Fruit fly (Drosophila melanogaster) whole organism, wandering third instar larva: ENCODE measurements around the gene CG14722.

ENCODE experiments used
- Abd-B ChIP-seq: fragments of >200 bp; optimal IDR thresholded peaks from 2 replicates; lab custom pipeline; 2017; ENCODE audit warnings: missing biosample characterization, missing genetic modification characterization
- CG9705 ChIP-seq: fragments of 200-800 bp; sonication (Bioruptor generic); optimal IDR thresholded peaks from 2 replicates; lab custom pipeline; 2018; ENCODE audit warnings: missing biosample characterization, mild to moderate bottlenecking, missing genetic modification characterization
- CrebA ChIP-seq: fragments of 200-800 bp; sonication (Bioruptor generic); optimal IDR thresholded peaks from 2 replicates; lab custom pipeline; 2016; ENCODE audit warnings: missing biosample characterization, mild to moderate bottlenecking, missing genetic modification characterization, borderline replicate concordance
- Dfd ChIP-seq: fragments of >200 bp; optimal IDR thresholded peaks from 2 replicates; lab custom pipeline; 2017; ENCODE audit warnings: missing biosample characterization, missing genetic modification characterization
- Dif ChIP-seq: fragments of 200-275, 200-300 bp; sonication (Bioruptor generic); optimal IDR thresholded peaks from 2 replicates; lab custom pipeline; 2018; ENCODE audit warnings: missing biosample characterization, missing genetic modification characterization; ENCODE audit not compliant: partially characterized antibody
- GATAd ChIP-seq: sonication (Bioruptor generic); optimal IDR thresholded peaks from 2 replicates; lab custom pipeline; 2016; ENCODE audit warnings: missing biosample characterization, missing genetic modification characterization
- HLH106 ChIP-seq: fragments of 200-800 bp; optimal IDR thresholded peaks from 3 replicates; lab custom pipeline; 2019; ENCODE audit warnings: missing biosample characterization, mild to moderate bottlenecking, missing genetic modification characterization, moderate library complexity
- Hnf4 ChIP-seq: fragments of 200-800 bp; sonication (Bioruptor generic); optimal IDR thresholded peaks from 2 replicates; lab custom pipeline; 2016; ENCODE audit warnings: missing biosample characterization, mild to moderate bottlenecking, missing genetic modification characterization
- Hr78 ChIP-seq: fragments of >200 bp; optimal IDR thresholded peaks from 2 replicates; lab custom pipeline; 2017; ENCODE audit warnings: missing biosample characterization, missing genetic modification characterization
- Hr83 ChIP-seq: fragments of 200-300 bp; sonication (Bioruptor generic); optimal IDR thresholded peaks from 2 replicates; lab custom pipeline; 2016; ENCODE audit warnings: missing biosample characterization, mild to moderate bottlenecking, missing genetic modification characterization, moderate library complexity; ENCODE audit not compliant: poor library complexity, severe bottlenecking
- Jra ChIP-seq: sonication (Bioruptor generic); optimal IDR thresholded peaks from 2 replicates; lab custom pipeline; 2016; ENCODE audit warnings: missing biosample characterization, missing genetic modification characterization
- Mio ChIP-seq: sonication (Bioruptor generic); optimal IDR thresholded peaks from 2 replicates; lab custom pipeline; 2016; ENCODE audit warnings: missing biosample characterization, missing genetic modification characterization
- Myc ChIP-seq: fragments of >200 bp; optimal IDR thresholded peaks from 2 replicates; lab custom pipeline; 2017
- N ChIP-seq: fragments of >200 bp; optimal IDR thresholded peaks from 2 replicates; lab custom pipeline; 2018; ENCODE audit warnings: missing biosample characterization, missing external identifiers, missing genetic modification characterization
- OdsH ChIP-seq: fragments of 200-800 bp; sonication (Bioruptor generic); optimal IDR thresholded peaks from 2 replicates; lab custom pipeline; 2016; ENCODE audit warnings: missing biosample characterization, mild to moderate bottlenecking, missing genetic modification characterization
- Rel ChIP-seq, 2 experiments: fragments of 200-800 bp; sonication (Bioruptor generic) in 1 of 2; optimal IDR thresholded peaks; 2 replicates in 1 of 2; 3 replicates in 1 of 2; lab custom pipeline; 2016 to 2019; ENCODE audit warnings: mild to moderate bottlenecking in 2 of 2, missing biosample characterization in 2 of 2, missing genetic modification characterization in 2 of 2, moderate library complexity in 1 of 2
- Sp1 ChIP-seq: fragments of 200-800 bp; sonication (Bioruptor generic); optimal IDR thresholded peaks from 3 replicates; lab custom pipeline; 2019; ENCODE audit warnings: missing biosample characterization, mild to moderate bottlenecking, missing genetic modification characterization, moderate library complexity
- Vsx2 ChIP-seq: fragments of 200-300, 225-300 bp; sonication (Bioruptor generic); optimal IDR thresholded peaks from 2 replicates; lab custom pipeline; 2018; ENCODE audit warnings: missing biosample characterization, missing genetic modification characterization; ENCODE audit not compliant: partially characterized antibody
- br ChIP-seq: fragments of 200-800 bp; sonication (Bioruptor generic); optimal IDR thresholded peaks from 2 replicates; lab custom pipeline; 2016; ENCODE audit warnings: missing biosample characterization, missing genetic modification characterization
- dl ChIP-seq, 2 experiments: fragments of 175-275, 200-275 bp in 1 of 2; fragments of 200-275 bp in 1 of 2; sonication (Bioruptor generic); optimal IDR thresholded peaks; lab custom pipeline; 2018; ENCODE audit warnings: mild to moderate bottlenecking in 2 of 2, missing biosample characterization in 2 of 2, missing genetic modification characterization in 2 of 2, moderate library complexity in 2 of 2; ENCODE audit not compliant: partially characterized antibody in 2 of 2, insufficient read depth in 1 of 2
- dmrt93B ChIP-seq: fragments of 200-800 bp; sonication (Bioruptor generic); optimal IDR thresholded peaks from 2 replicates; lab custom pipeline; 2018; ENCODE audit warnings: missing biosample characterization, mild to moderate bottlenecking, missing genetic modification characterization
- dsf ChIP-seq: sonication (Bioruptor generic); optimal IDR thresholded peaks from 2 replicates; lab custom pipeline; 2016; ENCODE audit warnings: missing biosample characterization, missing genetic modification characterization, borderline replicate concordance
- ey ChIP-seq: fragments of 200-800 bp; sonication (Bioruptor generic); optimal IDR thresholded peaks from 2 replicates; lab custom pipeline; 2016; ENCODE audit warnings: missing biosample characterization, missing genetic modification characterization
- foxo ChIP-seq, 2 experiments: fragments of 200-800 bp; sonication (Bioruptor generic); optimal IDR thresholded peaks; 2 replicates in 1 of 2; 3 replicates in 1 of 2; lab custom pipeline; 2016 to 2017; ENCODE audit warnings: missing biosample characterization in 2 of 2, missing genetic modification characterization in 2 of 2
- fru ChIP-seq: fragments of 200-800 bp; sonication (Bioruptor generic); optimal IDR thresholded peaks from 3 replicates; lab custom pipeline; 2016; ENCODE audit warnings: missing biosample characterization, mild to moderate bottlenecking, missing genetic modification characterization
- h ChIP-seq: fragments of 200-800 bp; sonication (Bioruptor generic); optimal IDR thresholded peaks from 3 replicates; lab custom pipeline; 2016; ENCODE audit warnings: missing biosample characterization, mild to moderate bottlenecking, missing genetic modification characterization
- jim ChIP-seq: fragments of 175-275, 200-325 bp; sonication (Bioruptor generic); optimal IDR thresholded peaks from 2 replicates; lab custom pipeline; 2016; ENCODE audit warnings: missing biosample characterization, mild to moderate bottlenecking, missing genetic modification characterization
- lola ChIP-seq: fragments of >200 bp; optimal IDR thresholded peaks from 2 replicates; lab custom pipeline; 2017; ENCODE audit warnings: missing biosample characterization, missing genetic modification characterization
- pan ChIP-seq: fragments of >200 bp; optimal IDR thresholded peaks from 2 replicates; lab custom pipeline; 2017
- psq ChIP-seq: fragments of 200-800 bp; sonication (Bioruptor generic); optimal IDR thresholded peaks from 3 replicates; lab custom pipeline; 2017; ENCODE audit warnings: missing biosample characterization, mild to moderate bottlenecking, missing genetic modification characterization, moderate library complexity
- rgr ChIP-seq: fragments of 200-800 bp; sonication (Bioruptor generic); optimal IDR thresholded peaks from 3 replicates; lab custom pipeline; 2016; ENCODE audit warnings: missing biosample characterization, mild to moderate bottlenecking, missing genetic modification characterization
- sage ChIP-seq: fragments of 200-800 bp; sonication (Bioruptor generic); optimal IDR thresholded peaks from 2 replicates; lab custom pipeline; 2016; ENCODE audit warnings: missing biosample characterization, mild to moderate bottlenecking, missing genetic modification characterization
- tai ChIP-seq: sonication (Bioruptor generic); optimal IDR thresholded peaks from 2 replicates; lab custom pipeline; 2016; ENCODE audit warnings: missing biosample characterization, missing genetic modification characterization
- usp ChIP-seq: fragments of >200 bp; optimal IDR thresholded peaks from 2 replicates; lab custom pipeline; 2017; ENCODE audit warnings: missing biosample characterization, missing genetic modification characterization
- woc ChIP-seq: sonication (Bioruptor generic); optimal IDR thresholded peaks from 2 replicates; lab custom pipeline; 2016; ENCODE audit warnings: missing biosample characterization, mild to moderate bottlenecking, missing genetic modification characterization

CG14722 gene

dm6 chr3R:11770733-11771132, 29.0 kb downstream of the CG14722 start:
- TF ChIP-seq Abd-B (GFP tag; lab: Kevin White, UChicago) (no peak), HLH106 (no peak), CG9705 (no peak), rgr (no peak), Hr78 (GFP tag; lab: Kevin White, UChicago) (no peak), fru (no peak), dmrt93B (GFP tag; lab: Kevin White, UChicago) (no peak), pan (no peak), Mio (GFP tag; lab: Kevin White, UChicago) (no peak), dl (GFP tag; optimal IDR thresholded peaks at IDR 0.05; lab: Kevin White, UChicago; ENCODE audit: insufficient read depth in 1 of 2, partially characterized antibody in 2 of 2) (no peak), Jra (GFP tag; lab: Kevin White, UChicago) (no peak)

DNA sequence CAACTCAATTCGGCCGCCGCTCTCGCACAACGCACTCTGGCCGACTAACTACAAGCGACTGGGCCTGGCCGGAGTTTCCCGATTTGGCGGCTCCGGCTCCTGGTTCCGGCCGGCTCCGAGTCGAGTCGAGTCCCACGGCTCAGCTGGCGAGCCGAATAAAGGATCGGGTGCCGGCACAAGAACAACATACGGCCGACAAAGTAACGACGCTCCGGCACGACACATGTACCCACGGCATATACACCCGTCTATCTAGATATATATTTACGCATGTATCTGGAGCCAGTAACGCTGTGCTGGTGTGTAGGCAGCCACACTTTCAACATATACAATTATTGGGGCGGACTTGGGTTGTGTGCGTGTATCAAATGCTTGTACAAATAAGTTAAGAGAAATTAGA, 29.8 kb downstream of the CG14722 start:
- TF ChIP-seq h (GFP tag; lab: Kevin White, UChicago) = no peak
- no peak for TF ChIP-seq Hr78 (GFP tag; lab: Kevin White, UChicago)
- TF ChIP-seq dmrt93B (GFP tag; lab: Kevin White, UChicago) = no peak
- TF ChIP-seq Hnf4 (GFP tag; lab: Kevin White, UChicago) = no peak
- TF ChIP-seq fru = no peak
- no peak for TF ChIP-seq Abd-B (GFP tag; lab: Kevin White, UChicago)
- no peak for TF ChIP-seq tai (GFP tag; lab: Kevin White, UChicago)
- TF ChIP-seq lola (GFP tag; lab: Kevin White, UChicago) = no peak
- TF ChIP-seq jim (GFP tag; lab: Kevin White, UChicago) = no peak
- TF ChIP-seq Dfd (GFP tag; lab: Kevin White, UChicago) = no peak
- TF ChIP-seq Sp1 = no peak

DNA sequence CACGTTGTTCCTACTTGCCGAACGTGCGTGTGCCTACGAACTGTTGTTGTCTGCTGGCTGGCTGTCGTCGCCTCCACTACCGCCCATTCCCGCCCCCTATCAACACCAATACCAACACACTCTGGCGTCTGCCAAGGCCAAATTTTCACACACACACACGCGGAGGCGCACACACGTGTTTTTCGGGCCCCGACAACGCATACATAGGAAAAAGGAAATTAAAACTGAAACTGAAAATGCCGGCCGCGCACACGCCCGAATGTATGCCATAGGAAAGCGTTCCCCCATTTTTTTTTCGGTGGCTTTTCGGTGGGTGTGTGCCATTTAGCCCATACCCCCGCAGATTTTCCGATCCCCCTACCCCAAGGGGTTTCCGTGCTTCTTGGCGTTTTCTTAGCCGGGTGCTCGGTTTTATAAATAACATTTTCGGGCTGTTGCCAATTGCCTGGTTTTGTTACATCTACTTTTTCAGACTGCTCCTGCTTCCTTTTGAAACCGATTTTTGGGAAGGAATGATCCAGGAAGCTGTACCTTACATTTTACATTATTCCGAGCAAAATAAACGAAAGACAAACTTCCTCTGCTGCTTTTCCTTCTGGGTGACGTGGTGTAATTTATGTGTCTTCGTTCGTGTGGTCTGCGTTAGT, 30.6 kb downstream of the CG14722 start:
- TF ChIP-seq Rel (GFP tag; optimal IDR thresholded peaks at IDR 0.05; lab: Kevin White, UChicago) (no peak), Rel (tag; optimal IDR thresholded peaks at IDR 0.05; lab: Kevin White, UChicago) (no peak), Hr78 (GFP tag; lab: Kevin White, UChicago) (no peak), pan (no peak), h (GFP tag; lab: Kevin White, UChicago) (no peak), Mio (GFP tag; lab: Kevin White, UChicago) (no peak), GATAd (GFP tag; lab: Kevin White, UChicago) (no peak), psq (GFP tag; lab: Kevin White, UChicago) (no peak), N (GFP tag; lab: Kevin White, UChicago) (no peak)

- no peak for TF ChIP-seq dsf (GFP tag; lab: Kevin White, UChicago)
- TF ChIP-seq CG9705 = no peak
- TF ChIP-seq dl (GFP tag; optimal IDR thresholded peaks at IDR 0.05; lab: Kevin White, UChicago; ENCODE audit: insufficient read depth in 1 of 2, partially characterized antibody in 2 of 2) = peak; percentile 37 to 56
- no peak for TF ChIP-seq Dfd (GFP tag; lab: Kevin White, UChicago)
- TF ChIP-seq Vsx2 (GFP tag; lab: Kevin White, UChicago) = peak; percentile 9
- TF ChIP-seq Dif = peak; percentile 5
- TF ChIP-seq Abd-B (GFP tag; lab: Kevin White, UChicago) = no peak
- TF ChIP-seq, all 38 proteins: peak for 3
Observed at dm6 chr3R:11773325-11773998, 31.8 kb downstream of the CG14722 start.

- TF ChIP-seq CrebA (GFP tag; lab: Kevin White, UChicago) = no peak
- TF ChIP-seq N (GFP tag; lab: Kevin White, UChicago) = no peak
- peak; percentile 70 for TF ChIP-seq Sp1
- no peak for TF ChIP-seq Rel (GFP tag; optimal IDR thresholded peaks at IDR 0.05; lab: Kevin White, UChicago)
- TF ChIP-seq Rel (tag; optimal IDR thresholded peaks at IDR 0.05; lab: Kevin White, UChicago) = no peak
- no peak for TF ChIP-seq Hr83 (GFP tag; lab: Kevin White, UChicago)
- peak; percentile 40 for TF ChIP-seq woc (GFP tag; lab: Kevin White, UChicago)
- peak; percentile 39 for TF ChIP-seq h (GFP tag; lab: Kevin White, UChicago)
- no peak for TF ChIP-seq br (GFP tag; lab: Kevin White, UChicago)
- no peak for TF ChIP-seq usp (GFP tag; lab: Kevin White, UChicago)
- TF ChIP-seq Mio (GFP tag; lab: Kevin White, UChicago) = no peak
- TF ChIP-seq OdsH = peak; percentile 52
- no peak for TF ChIP-seq sage (GFP tag; lab: Kevin White, UChicago)
- no peak for TF ChIP-seq tai (GFP tag; lab: Kevin White, UChicago)
- TF ChIP-seq ey (GFP tag; lab: Kevin White, UChicago) = peak; percentile 42
- no peak for TF ChIP-seq jim (GFP tag; lab: Kevin White, UChicago)
- TF ChIP-seq rgr = peak; percentile 20
- peak; percentile 55 for TF ChIP-seq fru
- peak; percentile 59 for TF ChIP-seq HLH106
- TF ChIP-seq Abd-B (GFP tag; lab: Kevin White, UChicago) = no peak
- no peak for TF ChIP-seq Hr78 (GFP tag; lab: Kevin White, UChicago)
- no peak for TF ChIP-seq dsf (GFP tag; lab: Kevin White, UChicago)
- peak; percentile 5 for TF ChIP-seq Hnf4 (GFP tag; lab: Kevin White, UChicago)
- TF ChIP-seq foxo (GFP tag; optimal IDR thresholded peaks at IDR 0.05; lab: Kevin White, UChicago) = peak in 1 of 2 experiments; percentile 62
- TF ChIP-seq Myc = no peak
- no peak for TF ChIP-seq psq (GFP tag; lab: Kevin White, UChicago)
- TF ChIP-seq dmrt93B (GFP tag; lab: Kevin White, UChicago) = no peak
- no peak for TF ChIP-seq Vsx2 (GFP tag; lab: Kevin White, UChicago)
- no peak for TF ChIP-seq dl (GFP tag; optimal IDR thresholded peaks at IDR 0.05; lab: Kevin White, UChicago; ENCODE audit: insufficient read depth in 1 of 2, partially characterized antibody in 2 of 2)
Observed at dm6 chr3R:11773999-11774397, 32.3 kb downstream of the CG14722 start.
